Fruit fly (Drosophila melanogaster): Measurements from ENCODE around the gene hdm.

- TF ChIP-seq psq (optimal IDR thresholded peaks at IDR 0.05) (no peak), ttk (optimal IDR thresholded peaks at IDR 0.05) (no peak), Myc (optimal IDR thresholded peaks at IDR 0.05) (no peak), h (optimal IDR thresholded peaks at IDR 0.05) (no peak), Sin3A (optimal IDR thresholded peaks at IDR 0.05) (no peak), insv (optimal IDR thresholded peaks at IDR 0.05) (no peak)
These were observed 10.9 kb downstream of the hdm start for dm6 chrX:7909069-7909389.

All from Kc167 (cell line).